Worm (Caenorhabditis elegans): ENCODE results near the gene mmab-1.

DNA sequence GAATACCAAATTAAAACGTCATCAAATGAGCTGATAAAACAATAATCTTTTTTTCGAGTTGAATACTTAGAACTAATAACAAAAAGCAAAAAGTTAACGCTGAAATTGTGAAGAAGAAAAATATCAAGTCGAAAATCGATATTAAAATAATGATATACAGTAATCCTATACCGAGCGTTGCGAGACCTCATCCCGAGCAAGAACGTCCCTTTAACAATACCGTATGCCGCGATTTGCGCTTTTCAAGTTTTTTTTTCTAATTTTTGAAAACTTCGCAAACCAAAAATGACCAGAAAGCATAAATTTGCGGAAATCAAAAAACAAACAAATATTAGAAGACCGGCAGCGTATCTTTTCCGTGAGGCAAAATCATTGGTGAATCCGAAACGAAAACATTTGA is 30.9 kb downstream of the mmab-1 start, which contains the start of gene F26F4.5:
- TF ChIP-seq scrt-1 (GFP tag; IDR thresholded peaks at IDR 0.05) (no peak), hmbx-1 (tag; optimal IDR thresholded peaks at IDR 0.05) (no peak), pes-1 (GFP tag; IDR thresholded peaks at IDR 0.05) (no peak), hmg-4 (GFP tag; optimal IDR thresholded peaks at IDR 0.05) (no peak), tbx-37 (GFP tag; conservative IDR thresholded peaks at IDR 0.05) (no peak), flt-1 (GFP tag; IDR thresholded peaks at IDR 0.05) (no peak), ceh-13 (GFP tag; optimal IDR thresholded peaks at IDR 0.05) (no peak), hnd-1 (tag; optimal IDR thresholded peaks at IDR 0.05) (no peak), ama-1 (optimal IDR thresholded peaks at IDR 0.05) (no peak), sea-1 (GFP tag; conservative IDR thresholded peaks at IDR 0.05) (no peak), ets-7 (tag; optimal IDR thresholded peaks at IDR 0.05) (no peak), ceh-36 (tag; optimal IDR thresholded peaks at IDR 0.05) (no peak), aly-1 (tag; optimal IDR thresholded peaks at IDR 0.05) (no peak)
